Fruit fly (Drosophila melanogaster): ENCODE data around the gene CG11593.

CG11593 gene

dm6 chr3L:4018228-4018928 lies 21.9 kb downstream of the CG11593 start, which contains the start of gene FoxL1:
Gene FoxL1 (plus strand): TSS chr3L:4018878.
- TF ChIP-seq CG8478 (optimal IDR thresholded peaks at IDR 0.05) (no peak), CTCF (optimal IDR thresholded peaks at IDR 0.05) (no peak)

- TF ChIP-seq CTCF (optimal IDR thresholded peaks at IDR 0.05) = no peak
- TF ChIP-seq CG8478 (optimal IDR thresholded peaks at IDR 0.05) = no peak
These were observed 23.5 kb downstream of the CG11593 start for dm6 chr3L:4016754-4017153.

dm6 chr3L:4014349-4014748 lies 25.9 kb downstream of the CG11593 start:
- no peak for TF ChIP-seq CTCF (optimal IDR thresholded peaks at IDR 0.05)
- no peak for TF ChIP-seq CG8478 (optimal IDR thresholded peaks at IDR 0.05)

- TF ChIP-seq CG8478 (optimal IDR thresholded peaks at IDR 0.05) (no peak), CTCF (optimal IDR thresholded peaks at IDR 0.05) (no peak)
These were observed 30.2 kb downstream of the CG11593 start for dm6 chr3L:4010122-4010521.

DNA sequence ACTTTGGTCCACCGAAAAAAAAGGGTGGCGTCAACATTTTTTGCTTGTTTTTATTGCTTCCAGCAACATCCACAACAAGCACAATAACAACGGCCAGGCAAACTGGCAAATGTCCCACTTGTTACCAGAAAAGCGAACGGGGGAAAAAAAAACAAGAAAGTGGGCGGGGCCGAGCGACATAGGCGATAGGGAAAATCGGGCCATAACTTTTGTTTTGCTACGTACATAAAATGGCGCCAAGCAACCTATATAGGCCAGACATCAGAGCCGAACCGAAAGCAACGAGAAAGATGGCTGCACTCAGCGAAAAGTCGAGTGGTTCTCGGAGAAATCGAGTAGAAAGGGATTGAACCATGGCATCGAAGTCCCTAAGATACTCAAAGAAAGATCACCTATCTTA lies 33.0 kb downstream of the CG11593 start:
- TF ChIP-seq CG8478 (optimal IDR thresholded peaks at IDR 0.05) (no peak), CTCF (optimal IDR thresholded peaks at IDR 0.05) (no peak)

- TF ChIP-seq CTCF (optimal IDR thresholded peaks at IDR 0.05) (no peak), CG8478 (optimal IDR thresholded peaks at IDR 0.05) (no peak)
These were observed 37.0 kb downstream of the CG11593 start, which contains the start of gene CG14985 for dm6 chr3L:4003316-4003715. Gene CG14985 (plus strand): TSS chr3L:4003474.

- TF ChIP-seq CG8478 (optimal IDR thresholded peaks at IDR 0.05) (no peak), CTCF (optimal IDR thresholded peaks at IDR 0.05) (no peak)
These were observed 38.8 kb downstream of the CG11593 start for dm6 chr3L:4001500-4001899.

- TF ChIP-seq CG8478 (optimal IDR thresholded peaks at IDR 0.05) (no peak), CTCF (optimal IDR thresholded peaks at IDR 0.05) (no peak)
These were observed 39.6 kb downstream of the CG11593 start for dm6 chr3L:4000711-4001110.

DNA sequence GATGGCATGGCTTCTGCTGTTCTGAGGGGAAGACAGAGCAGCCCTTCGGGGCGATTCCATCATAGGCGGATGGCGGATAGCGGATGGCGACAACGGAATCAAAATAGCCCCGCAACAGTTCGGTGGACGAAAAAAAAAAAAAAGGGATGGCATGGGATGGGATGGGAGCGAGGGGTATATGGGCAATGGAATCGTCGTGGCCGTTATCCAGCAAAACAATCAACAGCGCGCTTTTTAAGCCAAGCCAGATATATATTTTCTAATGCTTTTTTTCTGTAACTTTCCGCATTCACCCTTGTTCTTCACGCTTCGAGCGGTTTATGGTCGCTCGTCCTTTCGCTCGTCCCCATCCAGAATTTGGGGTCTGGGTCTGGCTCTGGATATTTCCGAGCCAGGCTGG lies 44.7 kb downstream of the CG11593 start:
- no peak for TF ChIP-seq CG8478 (optimal IDR thresholded peaks at IDR 0.05)
- no peak for TF ChIP-seq CTCF (optimal IDR thresholded peaks at IDR 0.05)
